Worm (Caenorhabditis elegans) whole organism, mixed stage, embryonic: Measurements from ENCODE around the gene C28A5.2.

Experiments used
- snpc-4 ChIP-seq: fragments of 150-350 bp; optimal IDR thresholded peaks from 2 replicates; lab custom pipeline; 2014; ENCODE audit warnings: missing biosample characterization, missing genetic modification characterization
- unc-39 ChIP-seq: fragments of 150-350 bp; optimal IDR thresholded peaks from 2 replicates; lab custom pipeline; 2014; ENCODE audit warnings: missing biosample characterization, missing genetic modification characterization
- unc-62 ChIP-seq: fragments of 150-350 bp; optimal IDR thresholded peaks from 2 replicates; lab custom pipeline; 2014; ENCODE audit warnings: missing biosample characterization, missing genetic modification reagents, missing genetic modification characterization
- ztf-11 ChIP-seq: fragments of 150-350 bp; optimal IDR thresholded peaks from 2 replicates; lab custom pipeline; 2014; ENCODE audit warnings: missing biosample characterization, missing genetic modification characterization

- no peak for TF ChIP-seq snpc-4 (tag; lab: Kevin White, UChicago)
- no peak for TF ChIP-seq ztf-11 (tag; lab: Kevin White, UChicago)
- TF ChIP-seq unc-62 (GFP tag; lab: Kevin White, UChicago): no peak
- no peak for TF ChIP-seq unc-39 (tag; lab: Kevin White, UChicago)
Measured at ce11 chrIII:4417956-4418355, 21.4 kb downstream of the C28A5.2 start, which contains the start of the genes R07E5.19 and pdcd-2.
